Fruit fly (Drosophila melanogaster): Measurements from ENCODE around the gene spi.
A peak's percentile ranks its signal among the peaks of the same experiment; 100 is the strongest.

The spi gene

dm6 chr2L:19574959-19575625, 2.0 kb downstream of the spi start (continued):
- TF ChIP-seq bbx (GFP tag; IDR thresholded peaks at IDR 0.05; ENCODE audit: partially characterized antibody) (peak; percentile 52; the same call in 1 of the 2 replicates), CHES-1-like (GFP tag; optimal IDR thresholded peaks at IDR 0.05) (no peak), CG6175 (GFP tag; IDR thresholded peaks at IDR 0.05) (peak; percentile 96), Scr (GFP tag; IDR thresholded peaks at IDR 0.05; ENCODE audit: partially characterized antibody) (no peak; the same call in 1 of the 2 replicates), ATbp (GFP tag; optimal IDR thresholded peaks at IDR 0.05) (peak; percentile 3), jigr1 (GFP tag; IDR thresholded peaks at IDR 0.05) (no peak), CG13287 (GFP tag; IDR thresholded peaks at IDR 0.05; ENCODE audit: partially characterized antibody) (peak; percentile 62; the same call in 1 of the 2 replicates), Pdp1 (GFP tag; optimal IDR thresholded peaks at IDR 0.05) (peak in 1 of 2 experiments; percentile 69), CG1024 (GFP tag; IDR thresholded peaks at IDR 0.05) (no peak), CG9876 (GFP tag; optimal IDR thresholded peaks at IDR 0.05) (no peak), CG8478 (optimal IDR thresholded peaks at IDR 0.05) (peak; percentile 91), Hmx (GFP tag; optimal IDR thresholded peaks at IDR 0.05) (no peak), sqz (GFP tag; optimal IDR thresholded peaks at IDR 0.05) (no peak), CG10274 (GFP tag; optimal IDR thresholded peaks at IDR 0.05) (no peak), CG7357 (GFP tag; IDR thresholded peaks at IDR 0.05) (no peak), CG4730 (GFP tag; IDR thresholded peaks at IDR 0.05) (no peak), CG4617 (GFP tag; optimal IDR thresholded peaks at IDR 0.05; ENCODE audit: borderline replicate concordance) (no peak), CG14441 (GFP tag; IDR thresholded peaks at IDR 0.05) (no peak), hbn (GFP tag; IDR thresholded peaks at IDR 0.05; ENCODE audit: partially characterized antibody) (peak; percentile 25; the same call in 1 of the 2 replicates), CG3847 (GFP tag; IDR thresholded peaks at IDR 0.05) (no peak), Atf6 (GFP tag; IDR thresholded peaks at IDR 0.05) (no peak), lola (GFP tag; optimal IDR thresholded peaks at IDR 0.05) (no peak), D (optimal IDR thresholded peaks at IDR 0.05) (peak; percentile 33), D (GFP tag; optimal IDR thresholded peaks at IDR 0.05) (no peak), Bgb (GFP tag; IDR thresholded peaks at IDR 0.05; ENCODE audit: partially characterized antibody) (peak; percentile 55), CG18599 (GFP tag; optimal IDR thresholded peaks at IDR 0.05) (no peak), CG6683 (GFP tag; optimal IDR thresholded peaks at IDR 0.05) (no peak), Xbp1 (GFP tag; optimal IDR thresholded peaks at IDR 0.05) (no peak), mam (GFP tag; optimal IDR thresholded peaks at IDR 0.05) (no peak), Hand (GFP tag; optimal IDR thresholded peaks at IDR 0.05) (no peak), CG12744 (GFP tag; optimal IDR thresholded peaks at IDR 0.05) (no peak), pho (GFP tag; optimal IDR thresholded peaks at IDR 0.05) (no peak), CG15269 (tag; optimal IDR thresholded peaks at IDR 0.05) (no peak), disco-r (GFP tag; optimal IDR thresholded peaks at IDR 0.05) (no peak), CG13123 (GFP tag; optimal IDR thresholded peaks at IDR 0.05) (no peak), Med (GFP tag) (no peak), HLH4C (GFP tag; IDR thresholded peaks at IDR 0.05; ENCODE audit: partially characterized antibody) (no peak; the same call in 2 of the 3 replicates), bcd (GFP tag; optimal IDR thresholded peaks at IDR 0.05) (no peak), CG7556 (GFP tag; optimal IDR thresholded peaks at IDR 0.05) (no peak), mirr (GFP tag; optimal IDR thresholded peaks at IDR 0.05) (peak; percentile 35), dmrt11E (tag; optimal IDR thresholded peaks at IDR 0.05) (no peak), Dll (GFP tag; IDR thresholded peaks at IDR 0.05; ENCODE audit: partially characterized antibody) (no peak; the same call in 2 of the 4 replicates), CG14860 (GFP tag; IDR thresholded peaks at IDR 0.05; ENCODE audit: partially characterized antibody) (0 out of 3 replicates have a peak, but pooled peaks have one; percentile 26), CG13424 (tag; optimal IDR thresholded peaks at IDR 0.05) (no peak), inv (GFP tag; IDR thresholded peaks at IDR 0.05; ENCODE audit: partially characterized antibody) (peak; percentile 27; the same call in 1 of the 2 replicates), CG2678 (tag; optimal IDR thresholded peaks at IDR 0.05) (no peak), zen (tag; optimal IDR thresholded peaks at IDR 0.05) (no peak), pan (optimal IDR thresholded peaks at IDR 0.05) (no peak), pan (GFP tag; optimal IDR thresholded peaks at IDR 0.05 in 1 of 2, IDR thresholded peaks at IDR 0.05 in 1 of 2) (no peak)
